Fruit fly (Drosophila melanogaster) whole organism, larva: ENCODE data around the gene Kcmf1.

ENCODE experiments used
- noc ChIP-seq: fragments of 200-800 bp; sonication (Bioruptor generic); optimal IDR thresholded peaks from 3 replicates; lab custom pipeline; 2019; ENCODE audit warnings: missing biosample characterization, mild to moderate bottlenecking, missing genetic modification characterization, moderate library complexity

Kcmf1 gene

DNA sequence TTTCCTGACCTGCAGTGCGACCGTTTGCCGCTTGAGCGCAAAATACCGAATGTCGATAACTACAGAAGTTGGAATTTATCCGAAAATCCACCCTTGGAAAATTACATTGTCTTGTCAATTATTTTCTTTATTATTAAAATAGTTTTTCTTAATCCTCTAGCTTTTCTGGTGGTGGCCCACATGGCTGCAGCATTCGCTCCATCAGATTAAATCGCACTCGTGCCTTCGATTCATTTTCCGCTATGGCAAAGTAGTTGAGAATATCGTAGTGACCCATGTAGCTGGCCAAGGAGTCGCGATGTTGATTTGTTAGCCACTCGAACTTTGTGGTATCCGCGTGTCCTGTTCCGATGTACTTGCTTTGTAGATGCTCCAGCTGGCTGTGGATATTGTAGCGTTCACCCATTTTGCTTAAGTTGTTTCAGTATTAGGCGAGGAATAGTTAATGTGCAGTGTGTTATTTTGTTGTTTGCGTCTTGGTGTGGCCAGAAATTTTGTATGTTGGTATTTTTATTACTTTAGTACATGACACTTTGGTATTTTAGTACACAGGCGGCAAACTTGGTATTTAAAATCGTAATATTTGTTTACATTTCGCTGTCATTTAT is at the start of gene Kcmf1, which contains the start of the genes Sf3b5 and CG11986:
TSS of gene Kcmf1 (minus strand) at position 51 of the 608 bp plus-strand sequence.
TSS of gene Sf3b5 (minus strand) at position 483 of the 608 bp plus-strand sequence.
TSS of gene CG11986 (plus strand) at position 588 of the 608 bp plus-strand sequence.
- TF ChIP-seq noc (tag; lab: Kevin White, UChicago), result no peak

DNA sequence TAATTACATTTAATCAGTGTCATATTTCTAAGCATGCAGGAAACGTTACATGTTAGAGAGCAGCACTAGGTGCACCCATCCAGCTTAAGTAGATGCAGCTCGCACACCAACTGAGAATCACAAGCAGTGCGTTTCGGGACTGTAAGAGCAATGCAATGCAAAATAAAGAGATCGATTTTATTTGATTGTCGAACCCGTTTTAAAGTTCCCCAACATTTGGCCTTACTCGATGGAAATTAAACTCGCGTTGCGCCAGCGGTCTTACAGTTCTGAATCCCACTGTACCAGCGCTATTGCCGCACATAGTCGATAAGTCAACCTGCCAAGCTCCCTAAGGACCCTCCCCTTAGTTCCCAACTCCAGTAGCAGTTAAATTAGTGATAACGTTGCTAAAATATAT is 48.0 kb upstream of the Kcmf1 start:
- no peak for TF ChIP-seq noc (tag; lab: Kevin White, UChicago)

DNA sequence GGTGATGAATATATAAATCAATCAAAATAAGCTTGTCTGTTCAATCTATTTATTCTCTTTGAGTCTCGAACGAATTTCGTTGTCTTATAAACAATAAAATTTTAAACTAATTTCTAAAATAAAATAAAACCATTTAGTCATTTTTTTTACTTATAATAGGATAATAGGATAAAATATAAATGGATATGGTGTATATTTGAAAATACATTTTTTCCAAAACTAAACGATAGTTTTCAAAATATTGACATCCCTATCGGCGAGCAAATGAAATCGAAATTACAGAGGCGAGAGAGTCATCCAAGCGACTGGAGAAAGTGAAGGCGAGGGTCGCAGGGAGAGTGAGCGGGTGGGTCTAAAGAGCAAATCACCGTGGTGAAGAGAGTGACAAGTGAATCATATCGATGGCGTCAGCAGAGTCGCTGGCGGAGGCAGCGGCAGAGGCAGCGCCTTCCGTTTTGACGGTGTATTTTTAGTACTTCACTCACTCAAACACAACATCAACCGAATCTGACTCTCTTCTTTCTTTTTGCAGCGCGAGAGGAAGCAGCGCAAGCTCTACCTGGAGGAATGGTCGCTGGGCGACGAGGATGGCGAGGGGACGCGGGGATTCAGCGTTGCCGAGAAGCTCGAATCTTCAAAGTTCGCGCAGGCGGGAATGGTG is 42.8 kb upstream of the Kcmf1 start:
- peak; percentile 100 for TF ChIP-seq noc (tag; lab: Kevin White, UChicago)

DNA sequence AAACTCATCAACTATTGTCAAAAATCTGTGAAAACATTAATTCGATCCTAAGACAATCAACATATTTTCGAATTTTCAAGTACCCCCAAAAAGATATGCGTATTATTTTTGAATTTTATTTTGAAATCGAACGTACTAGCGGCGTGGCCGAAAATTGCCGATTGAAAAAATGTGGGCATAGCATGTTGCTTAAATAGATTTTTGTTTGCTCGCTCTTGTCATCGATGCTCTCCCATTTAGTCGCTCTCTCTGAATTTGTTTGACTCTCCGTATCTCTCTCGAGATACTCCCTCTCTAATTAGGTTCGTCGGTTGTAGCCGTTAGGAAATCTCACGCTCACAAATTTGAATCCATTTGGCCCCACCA is 42.3 kb upstream of the Kcmf1 start:
- no peak for TF ChIP-seq noc (tag; lab: Kevin White, UChicago)

DNA sequence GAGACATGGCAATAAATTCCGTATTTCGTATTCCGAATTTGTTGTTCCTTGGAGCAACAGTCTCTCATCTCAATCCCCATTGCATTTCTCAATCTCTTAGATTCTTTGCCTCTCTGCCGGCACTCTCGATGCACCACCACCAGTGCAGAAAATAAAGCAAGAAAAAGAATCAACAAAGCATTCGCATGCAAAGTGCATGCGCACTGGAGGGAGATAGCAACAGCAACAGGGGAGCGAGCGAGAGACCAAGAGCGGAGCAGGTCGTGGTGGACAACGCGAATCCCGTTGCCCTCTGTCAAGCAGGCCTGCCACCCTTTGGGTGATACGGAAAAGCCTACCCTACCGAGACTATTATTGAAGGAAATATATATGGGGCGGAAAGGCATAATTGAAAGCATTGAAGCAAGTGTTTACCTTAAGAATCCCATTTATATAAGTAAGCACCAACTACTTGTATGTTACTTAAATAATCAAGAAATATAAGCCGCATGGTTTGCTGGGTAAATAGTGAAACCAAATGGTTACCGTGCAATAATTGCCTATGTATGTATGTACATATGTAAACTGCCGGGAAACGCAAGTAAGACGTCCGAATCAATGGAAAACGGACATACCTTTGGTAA is 41.8 kb upstream of the Kcmf1 start:
- no peak for TF ChIP-seq noc (tag; lab: Kevin White, UChicago)

DNA sequence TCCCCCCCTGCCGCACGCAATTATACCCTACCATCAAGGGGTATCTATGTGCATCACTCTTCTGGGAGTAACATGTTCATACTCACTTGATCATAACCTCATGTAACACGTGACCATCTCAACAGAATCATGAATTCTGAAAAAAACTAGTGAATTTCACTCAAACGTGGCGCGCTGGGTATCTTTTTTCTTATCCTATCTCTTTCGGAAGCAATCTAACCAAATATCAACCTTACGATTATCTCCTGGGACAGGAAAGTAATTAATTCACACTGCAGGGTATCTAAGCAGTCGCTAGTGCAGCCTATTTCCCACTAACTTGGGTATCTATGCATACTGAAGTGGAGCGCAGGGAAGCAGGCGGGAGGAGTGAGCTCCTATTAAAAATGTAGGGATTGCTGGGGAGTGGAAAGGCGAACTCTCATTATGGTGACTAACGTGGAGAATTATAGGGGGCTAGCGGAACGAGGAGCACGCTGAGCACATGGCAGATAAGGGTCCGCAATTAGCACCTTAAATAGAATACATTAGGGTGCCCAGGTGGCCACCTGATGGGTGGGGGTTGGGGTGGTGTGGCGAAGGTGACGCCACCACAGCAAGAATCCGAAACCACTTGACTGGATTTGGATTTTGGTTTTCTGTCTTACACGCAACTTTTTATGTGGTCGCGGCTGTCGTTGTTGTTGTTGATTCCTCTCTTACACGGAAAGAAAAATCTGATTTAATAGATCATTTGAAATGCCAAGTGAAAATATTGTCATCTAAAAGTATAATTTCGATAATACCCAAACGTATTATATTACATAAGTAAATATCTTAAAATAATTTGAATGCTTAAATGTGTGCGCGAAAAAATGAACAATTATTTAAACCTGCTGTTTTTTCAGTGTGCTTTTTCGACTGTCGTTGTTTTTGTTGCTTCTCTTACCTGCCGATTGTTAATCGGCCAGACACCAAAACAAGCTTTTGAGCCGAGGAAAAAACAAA is 40.7 kb upstream of the Kcmf1 start:
- peak; percentile 95 for TF ChIP-seq noc (tag; lab: Kevin White, UChicago)

DNA sequence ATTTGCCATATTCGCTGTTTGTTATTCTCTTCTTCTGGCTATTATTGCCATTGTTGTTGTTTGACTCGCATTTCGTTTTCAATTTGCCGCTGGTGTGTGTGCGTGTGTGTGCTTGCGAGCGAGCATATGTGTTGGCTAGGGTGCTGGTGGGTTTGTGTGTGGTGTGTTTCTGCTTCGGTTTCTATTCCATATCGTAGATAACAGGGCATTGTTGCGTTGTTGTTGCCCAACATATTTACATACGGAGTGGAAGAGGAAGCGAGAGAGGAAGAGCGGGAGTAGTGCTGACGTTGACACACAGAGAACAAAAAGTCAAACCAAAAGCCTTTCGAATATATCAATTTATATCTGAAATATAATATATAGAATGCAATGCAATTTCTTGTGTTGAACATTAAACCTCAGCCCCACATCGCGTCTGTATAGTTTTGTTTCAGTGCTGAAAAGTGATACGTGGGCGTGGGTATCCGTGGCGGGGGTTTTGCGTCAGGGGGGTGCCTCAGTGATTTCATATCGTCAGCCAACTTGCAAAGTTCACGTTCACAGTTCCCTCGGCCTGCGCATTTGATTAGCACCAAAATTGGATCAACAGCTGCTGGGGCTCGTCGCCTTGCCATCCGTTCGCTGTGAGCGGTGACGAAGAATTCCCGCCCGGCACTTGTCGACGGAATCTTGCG is 39.9 kb upstream of the Kcmf1 start:
- no peak for TF ChIP-seq noc (tag; lab: Kevin White, UChicago)

DNA sequence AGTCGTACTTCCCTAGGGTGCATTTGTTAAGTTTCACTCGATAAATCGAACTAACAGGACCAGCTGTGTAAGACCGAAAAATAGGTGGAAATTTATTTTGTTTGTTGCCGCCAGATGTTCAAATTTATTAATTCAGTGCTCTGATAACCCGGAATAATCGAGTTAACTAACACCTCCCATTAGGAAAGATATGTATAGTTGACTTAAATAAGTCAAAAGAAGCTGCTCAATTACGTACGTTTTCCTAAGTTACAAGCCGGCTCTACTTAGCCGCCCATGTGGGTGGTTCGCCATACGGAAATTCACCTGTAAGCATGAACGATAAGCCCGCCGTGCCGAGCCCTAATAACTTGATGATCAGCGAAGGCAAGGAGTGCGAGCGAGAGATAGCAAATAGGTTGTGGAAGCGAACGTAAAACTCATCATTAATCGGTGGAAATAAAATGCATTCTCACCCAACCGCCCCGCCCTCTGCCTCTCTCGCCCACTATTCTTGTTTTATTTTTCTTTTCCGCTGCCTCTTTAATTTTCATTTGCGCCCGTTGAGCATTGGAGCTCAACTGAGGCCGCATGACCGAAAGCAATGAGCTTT is 39.2 kb upstream of the Kcmf1 start:
- TF ChIP-seq noc (tag; lab: Kevin White, UChicago), result peak; percentile 83

DNA sequence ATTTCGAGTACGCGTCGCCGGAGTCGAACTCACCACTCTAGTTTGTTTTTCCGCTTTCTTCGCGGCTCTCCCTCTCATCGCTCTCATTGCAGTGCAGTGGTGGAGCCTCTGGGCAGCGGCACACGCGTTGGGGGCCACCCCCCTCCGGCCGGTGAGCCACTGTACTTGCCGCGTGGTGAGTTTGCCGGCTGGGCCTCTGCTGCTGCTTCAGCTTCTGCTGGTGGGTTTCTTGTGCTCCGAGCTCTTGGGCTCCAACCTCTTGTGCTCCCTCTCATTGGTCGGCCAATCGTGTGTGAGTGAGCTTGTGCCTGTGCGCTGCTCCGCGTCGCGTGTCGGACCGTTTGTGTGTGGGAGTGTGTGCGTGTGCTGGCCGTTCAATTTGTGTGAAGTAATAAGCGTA is 38.3 kb upstream of the Kcmf1 start:
- TF ChIP-seq noc (tag; lab: Kevin White, UChicago), result peak; percentile 47

DNA sequence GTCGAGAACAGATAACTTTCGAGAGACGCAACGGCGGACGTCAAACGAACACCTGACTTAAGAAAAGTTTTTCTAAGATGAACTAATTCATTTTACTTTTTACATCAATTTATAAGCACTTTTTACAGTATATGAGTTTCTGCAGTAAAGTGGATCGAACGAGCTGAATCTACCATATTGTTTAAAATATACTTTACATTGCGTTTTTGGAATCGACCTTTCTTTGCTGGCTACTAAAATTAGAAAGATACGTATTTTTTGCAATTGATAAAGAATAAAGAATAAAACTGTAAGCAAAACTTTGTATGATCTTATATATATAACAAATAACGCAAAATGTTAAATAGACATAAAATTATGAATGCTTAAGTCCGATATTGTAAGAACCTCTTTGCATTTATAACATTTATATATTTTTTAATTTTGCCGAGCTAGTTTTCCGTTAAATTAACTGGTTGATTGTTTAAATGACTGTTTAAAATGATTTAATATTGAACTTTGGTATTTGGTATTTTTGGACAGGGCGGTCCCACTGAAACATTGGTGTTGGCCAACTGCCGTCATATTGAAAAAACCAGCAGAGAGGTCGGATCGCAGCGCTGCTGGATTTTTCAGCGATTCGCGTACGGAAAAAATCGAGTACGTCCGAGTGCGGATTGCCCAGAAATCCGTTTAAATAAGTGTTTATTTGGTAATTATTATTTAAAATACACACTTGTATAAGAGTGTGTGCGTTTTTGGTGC is 37.4 kb upstream of the Kcmf1 start, which contains the start of gene Kdm2:
TSS of gene Kdm2 (plus strand) at position 559 of the 744 bp plus-strand sequence.
- no peak for TF ChIP-seq noc (tag; lab: Kevin White, UChicago)

DNA sequence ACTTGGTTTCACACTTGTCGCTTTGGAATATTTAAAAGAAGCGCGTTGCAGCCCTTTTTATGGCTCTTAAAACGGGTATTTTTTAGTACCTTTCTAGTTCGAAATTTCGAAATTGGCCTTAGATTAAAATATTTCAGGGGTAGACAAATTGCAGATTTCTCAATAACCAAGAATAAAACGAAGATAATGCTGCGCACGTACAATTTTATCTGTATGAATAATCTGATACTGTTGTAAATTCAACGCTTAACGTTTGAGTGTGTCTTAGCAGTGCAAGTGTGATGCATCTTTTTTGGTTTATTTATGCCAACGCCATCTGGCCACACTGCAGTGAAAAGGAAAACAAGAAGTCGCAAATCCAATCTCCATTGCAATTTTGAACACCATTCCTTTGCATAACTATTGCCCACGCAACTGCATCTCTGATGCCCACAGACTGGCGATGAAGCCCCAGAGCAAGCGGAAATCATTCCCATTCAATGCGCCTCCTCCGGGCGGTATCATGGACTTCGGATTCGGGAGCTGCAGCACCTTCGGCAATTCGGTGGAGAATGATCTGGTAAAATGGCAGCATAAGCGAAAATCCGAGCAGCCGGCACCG is 35.9 kb upstream of the Kcmf1 start, which contains the start of gene Nmdmc:
TSS of gene Nmdmc (minus strand) at position 37 of the 601 bp plus-strand sequence.
- no peak for TF ChIP-seq noc (tag; lab: Kevin White, UChicago)

DNA sequence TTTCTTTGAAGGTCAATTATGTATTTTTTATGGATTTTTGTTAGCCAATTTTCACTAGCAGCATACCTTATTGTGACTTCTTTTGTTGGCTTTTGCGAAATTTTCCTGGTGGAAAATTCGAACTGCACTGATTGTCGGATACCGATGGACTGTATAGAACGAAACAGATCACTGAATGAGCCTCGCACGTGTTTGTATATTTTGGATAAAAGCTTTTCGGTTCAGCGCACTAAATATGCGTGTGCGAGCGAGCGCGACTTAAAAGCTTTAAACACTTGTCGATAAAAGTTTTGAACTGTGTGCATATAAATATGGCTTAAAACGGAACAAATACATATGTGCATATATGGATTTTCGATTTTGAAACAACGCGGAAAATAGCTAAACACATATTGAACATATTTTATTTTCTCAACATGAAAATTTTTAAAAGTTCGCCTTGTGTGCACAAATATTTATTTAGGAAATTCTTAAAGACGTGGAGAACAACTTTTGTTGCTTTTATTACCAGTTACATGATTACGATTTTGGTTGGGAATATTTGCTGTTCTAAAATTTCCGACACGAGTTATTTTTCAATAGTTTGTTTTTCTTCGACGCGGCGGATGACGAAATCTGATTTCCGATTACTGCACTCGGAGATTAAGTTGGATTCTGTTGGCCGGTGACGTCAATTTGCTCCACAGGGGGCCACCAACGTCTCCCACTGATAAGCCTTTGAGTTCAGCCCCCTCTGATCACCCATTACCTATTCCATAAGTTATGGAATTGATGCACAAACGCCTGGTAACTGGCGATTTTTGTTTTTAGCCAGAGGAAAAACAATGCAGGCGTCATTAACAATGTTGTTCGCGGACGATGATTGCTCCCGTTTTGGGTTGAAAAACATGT is 34.6 kb upstream of the Kcmf1 start:
- no peak for TF ChIP-seq noc (tag; lab: Kevin White, UChicago)
